Worm (Caenorhabditis elegans): Measurements from ENCODE around the gene nhr-44.

Gene nhr-44

DNA sequence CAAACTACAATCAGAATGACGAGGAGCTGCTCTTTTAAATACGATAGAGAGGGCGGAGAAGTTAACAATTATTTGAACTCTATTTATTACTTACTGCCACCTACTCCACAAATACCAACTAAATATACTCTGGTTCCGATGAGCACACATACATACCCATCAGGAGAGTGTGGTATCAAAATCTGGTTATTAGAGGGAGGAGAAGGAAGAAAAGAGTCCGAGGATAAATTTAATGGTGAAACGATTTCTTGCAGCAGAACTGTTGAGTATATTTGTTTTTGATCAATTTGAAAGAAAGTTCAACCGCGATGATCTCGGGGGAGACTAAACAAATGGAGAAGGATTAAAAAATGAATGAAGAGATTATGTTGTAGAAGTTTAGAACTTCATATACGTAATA, 34.9 kb downstream of the nhr-44 start, which contains the start of gene H14N18.4:
H14N18.4 (minus strand) TSS at position 12 of the 400 bp plus-strand sequence.
- no peak for TF ChIP-seq ztf-29 (GFP tag; IDR thresholded peaks at IDR 0.05)
- TF ChIP-seq cog-1 (tag; optimal IDR thresholded peaks at IDR 0.05): no peak
- no peak for TF ChIP-seq med-1 (GFP tag; optimal IDR thresholded peaks at IDR 0.05; ENCODE audit: insufficient read depth)
- no peak for TF ChIP-seq flt-1 (GFP tag; IDR thresholded peaks at IDR 0.05)
- no peak for TF ChIP-seq ztf-23 (GFP tag; IDR thresholded peaks at IDR 0.05)
- no peak for TF ChIP-seq tab-1 (GFP tag; IDR thresholded peaks at IDR 0.05)
- no peak for TF ChIP-seq klf-2 (GFP tag; conservative IDR thresholded peaks at IDR 0.05)
- no peak for TF ChIP-seq T22C8.4 (GFP tag; IDR thresholded peaks at IDR 0.05)
- no peak for TF ChIP-seq ref-1 (GFP tag; conservative IDR thresholded peaks at IDR 0.05)

DNA sequence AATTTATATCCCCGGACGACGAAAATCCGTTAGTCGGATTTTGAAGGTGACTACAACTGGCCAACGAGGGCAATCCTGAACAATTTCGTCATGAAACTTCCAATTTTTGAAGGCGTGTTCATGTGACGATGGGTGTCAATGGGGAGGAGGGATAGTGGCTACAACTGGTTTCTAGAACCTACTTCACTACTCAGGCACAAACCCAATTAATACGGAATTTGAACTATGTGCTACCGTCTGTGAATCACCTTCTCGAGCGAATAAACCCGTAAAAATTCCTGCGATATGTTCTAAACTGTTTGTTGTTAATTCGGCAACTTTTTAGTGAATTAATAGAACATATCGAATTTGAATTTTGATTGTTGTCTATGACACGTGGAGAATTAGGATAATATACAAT, 36.2 kb downstream of the nhr-44 start:
- TF ChIP-seq cog-1 (tag; optimal IDR thresholded peaks at IDR 0.05) (no peak), tab-1 (GFP tag; IDR thresholded peaks at IDR 0.05) (no peak)

DNA sequence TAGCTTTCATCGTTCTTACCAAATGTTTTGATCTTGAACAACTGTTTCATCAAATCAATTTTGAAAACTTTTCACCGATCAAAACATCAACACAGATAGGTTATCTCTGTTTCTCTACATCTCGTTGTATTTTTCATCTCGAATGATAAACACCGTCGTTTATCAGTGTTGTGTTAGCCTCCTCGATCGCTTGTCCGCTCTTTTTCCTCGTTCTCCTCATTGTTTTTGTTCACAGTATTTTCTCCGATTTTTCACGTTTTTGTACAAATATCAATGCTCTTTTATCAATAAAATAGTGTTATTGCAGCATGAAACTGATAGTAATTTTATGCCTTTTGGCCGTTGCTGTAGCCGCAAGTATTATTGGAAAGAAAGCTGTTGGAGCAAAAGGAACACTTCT, 41.1 kb downstream of the nhr-44 start, which contains the start of gene ttr-47:
ttr-47 (plus strand) TSS at position 308 of the 400 bp plus-strand sequence.
- TF ChIP-seq tab-1 (GFP tag; IDR thresholded peaks at IDR 0.05): no peak
- no peak for TF ChIP-seq ref-1 (GFP tag; conservative IDR thresholded peaks at IDR 0.05)
- no peak for TF ChIP-seq ztf-23 (GFP tag; IDR thresholded peaks at IDR 0.05)
- TF ChIP-seq med-1 (GFP tag; optimal IDR thresholded peaks at IDR 0.05; ENCODE audit: insufficient read depth): no peak
- TF ChIP-seq klf-2 (GFP tag; conservative IDR thresholded peaks at IDR 0.05): no peak
- TF ChIP-seq ztf-29 (GFP tag; IDR thresholded peaks at IDR 0.05): no peak
- no peak for TF ChIP-seq flt-1 (GFP tag; IDR thresholded peaks at IDR 0.05)

DNA sequence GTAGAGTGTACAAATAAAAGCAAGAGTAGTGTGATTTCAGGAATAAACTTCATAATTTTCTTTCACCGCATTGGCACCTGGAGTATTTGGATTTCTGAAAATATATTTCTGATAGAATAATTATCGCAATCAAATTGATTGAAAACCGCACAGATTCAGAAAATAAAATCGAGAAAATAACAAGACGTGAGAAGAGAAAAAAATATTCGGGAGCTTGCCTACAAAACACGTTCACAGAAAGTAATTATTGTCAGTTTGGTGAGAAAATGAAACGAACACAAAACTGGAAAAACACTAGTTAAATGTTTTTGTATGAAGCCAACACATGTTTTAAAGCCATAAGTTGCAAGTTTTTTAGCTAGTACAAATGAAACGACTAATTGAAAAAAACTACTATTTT, 50.0 kb downstream of the nhr-44 start, which contains the start of gene mod-1:
mod-1 (minus strand) TSS at position 101 of the 400 bp plus-strand sequence.
- TF ChIP-seq ref-1 (GFP tag; conservative IDR thresholded peaks at IDR 0.05): no peak
- no peak for TF ChIP-seq T22C8.4 (GFP tag; IDR thresholded peaks at IDR 0.05)
- no peak for TF ChIP-seq ztf-23 (GFP tag; IDR thresholded peaks at IDR 0.05)
- no peak for TF ChIP-seq ztf-29 (GFP tag; IDR thresholded peaks at IDR 0.05)
- TF ChIP-seq med-1 (GFP tag; optimal IDR thresholded peaks at IDR 0.05; ENCODE audit: insufficient read depth): no peak
- no peak for TF ChIP-seq cog-1 (tag; optimal IDR thresholded peaks at IDR 0.05)

Measured in whole organism, midembryonic.